Worm (Caenorhabditis elegans) whole organism, L4/young adult: ENCODE data around the gene idpc-5.

ENCODE experiments used
- W03F9.2 ChIP-seq: fragments of 150-350 bp; optimal IDR thresholded peaks from 2 replicates; lab custom pipeline; 2014; ENCODE audit warnings: missing biosample characterization, missing genetic modification characterization
- him-1 ChIP-seq: sonication (generic microtip); optimal IDR thresholded peaks from 2 replicates; lab custom pipeline; 2016; ENCODE audit warnings: missing genotype, missing genetic modification reagents, missing genetic modification characterization, missing compliant biosample characterization

- TF ChIP-seq him-1 (tag; lab: Kevin White, UChicago) (no peak), W03F9.2 (tag; lab: Kevin White, UChicago) (no peak)
Measured at ce11 chrV:9576991-9577390, 45.7 kb downstream of the idpc-5 start, which contains the start of gene F25B3.2.
